Worm (Caenorhabditis elegans) whole organism, L4 larva: Measurements from ENCODE around the gene far-4.
A peak's percentile ranks its signal among the peaks of the same experiment; 100 is the strongest.

Experiments
- D1046.2 ChIP-seq: fragments of 200-800 bp; sonication (Bioruptor generic); IDR thresholded peaks from 2 replicates; pipeline ENCODE4 v1.3.6; 2022; ENCODE audit warnings: missing genetic modification characterization, missing compliant biosample characterization
- R02D3.7 ChIP-seq: fragments of 150-350 bp; sonication (generic microtip); optimal IDR thresholded peaks from 3 replicates; lab custom pipeline; 2014; ENCODE audit warnings: missing biosample characterization, missing genetic modification characterization
- T20F7.1 ChIP-seq: fragments of 200-800 bp; sonication (Bioruptor generic); optimal IDR thresholded peaks from 2 replicates; lab custom pipeline; 2018; ENCODE audit warnings: mild to moderate bottlenecking, missing genetic modification characterization, missing compliant biosample characterization
- Y105C5A.15 ChIP-seq: fragments of 200-800 bp; sonication (Bioruptor generic); IDR thresholded peaks from 2 replicates; pipeline ENCODE4 v1.3.6; 2022; ENCODE audit warnings: missing genetic modification characterization, missing compliant biosample characterization
- ZK546.5 ChIP-seq, 2 experiments: sonication (generic microtip); optimal IDR thresholded peaks; 2 replicates each; lab custom pipeline; 2017; ENCODE audit warnings: missing biosample characterization in 2 of 2, missing genetic modification characterization in 2 of 2
- ceh-28 ChIP-seq: fragments of 150-350 bp; optimal IDR thresholded peaks from 2 replicates; lab custom pipeline; 2014; ENCODE audit warnings: missing biosample characterization, missing genetic modification reagents, missing genetic modification characterization
- ceh-32 ChIP-seq: sonication (generic microtip); optimal IDR thresholded peaks from 2 replicates; lab custom pipeline; 2016; ENCODE audit warnings: mild to moderate bottlenecking, missing genetic modification characterization, missing compliant biosample characterization; ENCODE audit not compliant: poor library complexity
- dve-1 ChIP-seq: sonication (generic microtip); optimal IDR thresholded peaks from 2 replicates; lab custom pipeline; 2017; ENCODE audit warnings: antibody characterized with exemption, mild to moderate bottlenecking, missing genetic modification characterization, missing compliant biosample characterization; ENCODE audit not compliant: insufficient read depth
- egl-43 ChIP-seq: fragments of 200-800 bp; sonication (Bioruptor generic); IDR thresholded peaks from 2 replicates; pipeline ENCODE4 v1.3.6; 2022; ENCODE audit warnings: missing genetic modification reagents, missing genetic modification characterization, missing compliant biosample characterization
- gei-8 ChIP-seq: fragments of 200-800 bp; sonication (Bioruptor generic); optimal IDR thresholded peaks from 2 replicates; lab custom pipeline; 2018; ENCODE audit warnings: mild to moderate bottlenecking, missing genetic modification characterization, missing compliant biosample characterization
- hlh-30 ChIP-seq: sonication (generic microtip); optimal IDR thresholded peaks from 2 replicates; lab custom pipeline; 2017; ENCODE audit warnings: antibody characterized with exemption, mild to moderate bottlenecking, missing genetic modification characterization, missing compliant biosample characterization; ENCODE audit not compliant: insufficient read depth
- hmg-1.1 ChIP-seq: fragments of 200-800 bp; sonication (Bioruptor generic); IDR thresholded peaks from 2 replicates; pipeline ENCODE4 v1.3.6; 2022; ENCODE audit warnings: missing genetic modification reagents, missing genetic modification characterization, missing compliant biosample characterization
- lim-7 ChIP-seq: fragments of 200-800 bp; sonication (Bioruptor generic); IDR thresholded peaks from 2 replicates; pipeline ENCODE4 v1.3.6; 2022; ENCODE audit warnings: missing genetic modification characterization, missing compliant biosample characterization
- lin-1 ChIP-seq: fragments of 200-800 bp; sonication (Bioruptor generic); IDR thresholded peaks from 2 replicates; pipeline ENCODE4 v1.3.6; 2022; ENCODE audit warnings: missing genetic modification reagents, missing genetic modification characterization, missing compliant biosample characterization
- lin-13 ChIP-seq: fragments of 150-350 bp; optimal IDR thresholded peaks from 2 replicates; lab custom pipeline; 2014; ENCODE audit warnings: missing biosample characterization, missing genetic modification reagents, missing genetic modification characterization
- lir-3 ChIP-seq: sonication (generic microtip); optimal IDR thresholded peaks from 2 replicates; lab custom pipeline; 2016; ENCODE audit warnings: mild to moderate bottlenecking, missing genetic modification characterization, missing compliant biosample characterization
- lsy-2 ChIP-seq, 2 experiments: fragments of 150-350 bp in 1 of 2; sonication (generic microtip) in 1 of 2; optimal IDR thresholded peaks; 2 replicates each; lab custom pipeline; 2014 to 2017; ENCODE audit warnings: missing biosample characterization in 2 of 2, missing genetic modification characterization in 2 of 2
- mxl-2 ChIP-seq: fragments of 200-800 bp; sonication (Bioruptor generic); conservative IDR thresholded peaks from 2 replicates; pipeline ENCODE4 v1.3.6; 2022; ENCODE audit warnings: missing genetic modification reagents, missing genetic modification characterization, missing compliant biosample characterization
- nhr-11 ChIP-seq: fragments of 150-350 bp; optimal IDR thresholded peaks from 2 replicates; lab custom pipeline; 2014; ENCODE audit warnings: missing biosample characterization, missing genetic modification characterization
- nhr-111 ChIP-seq: fragments of 200-800 bp; sonication (Bioruptor generic); optimal IDR thresholded peaks from 2 replicates; lab custom pipeline; 2018; ENCODE audit warnings: mild to moderate bottlenecking, missing genetic modification characterization, missing compliant biosample characterization
- nhr-25 ChIP-seq: sonication (generic microtip); optimal IDR thresholded peaks from 2 replicates; lab custom pipeline; 2017; ENCODE audit warnings: missing genetic modification characterization, mild to moderate bottlenecking, missing compliant biosample characterization, antibody characterized with exemption, moderate library complexity, borderline replicate concordance; ENCODE audit not compliant: insufficient read depth
- nhr-6 ChIP-seq: fragments of 150-350 bp; optimal IDR thresholded peaks from 2 replicates; lab custom pipeline; 2014; ENCODE audit warnings: missing biosample characterization, missing genetic modification characterization
- nhr-77 ChIP-seq: fragments of 150-350 bp; optimal IDR thresholded peaks from 2 replicates; lab custom pipeline; 2014; ENCODE audit warnings: missing biosample characterization, missing genetic modification characterization
- rbr-2 ChIP-seq: sonication (generic microtip); optimal IDR thresholded peaks from 2 replicates; lab custom pipeline; 2016; ENCODE audit warnings: missing genotype, missing genetic modification characterization, missing compliant biosample characterization
- set-16 ChIP-seq: fragments of 200-800 bp; sonication (Bioruptor generic); IDR thresholded peaks from 2 replicates; pipeline ENCODE4 v1.3.6; 2022; ENCODE audit warnings: missing genetic modification reagents, missing genetic modification characterization, missing compliant biosample characterization
- skn-1 ChIP-seq: fragments of 150-350 bp; optimal IDR thresholded peaks from 2 replicates; lab custom pipeline; 2014; ENCODE audit warnings: missing biosample characterization, missing genetic modification characterization
- spr-3 ChIP-seq: fragments of 200-800 bp; sonication (Bioruptor generic); optimal IDR thresholded peaks from 2 replicates; lab custom pipeline; 2018; ENCODE audit warnings: mild to moderate bottlenecking, missing genetic modification characterization, missing compliant biosample characterization
- unc-62 ChIP-seq, 3 experiments: fragments of 150-350 bp in 1 of 3; sonication (generic microtip); optimal IDR thresholded peaks in 2 of 3; peaks in 1 of 3; 1 replicate in 1 of 3; 2 replicates in 2 of 3; lab custom pipeline; 2014 to 2017; ENCODE audit warnings: missing biosample characterization in 3 of 3, missing genetic modification characterization in 3 of 3, missing genetic modification reagents in 3 of 3, missing genotype in 1 of 3
- vab-7 ChIP-seq: fragments of 200-800 bp; sonication (Bioruptor generic); IDR thresholded peaks from 2 replicates; pipeline ENCODE4 v1.3.6; 2022; ENCODE audit warnings: missing genetic modification reagents, missing genetic modification characterization, missing compliant biosample characterization
- zfp-2 ChIP-seq: sonication (generic microtip); optimal IDR thresholded peaks from 2 replicates; lab custom pipeline; 2016; ENCODE audit warnings: mild to moderate bottlenecking, missing genetic modification characterization, missing compliant biosample characterization
- zfp-3 ChIP-seq: fragments of 200-800 bp; sonication (Bioruptor generic); conservative IDR thresholded peaks from 2 replicates; pipeline ENCODE4 v1.3.6; 2022; ENCODE audit warnings: missing genetic modification reagents, missing genetic modification characterization, missing compliant biosample characterization

far-4 gene

ce11 chrV:12950812-12951528, 48.5 kb downstream of the far-4 start, which contains the start of the genes T16G1.9 and T16G1.18 (continued):
- TF ChIP-seq gei-8 (GFP tag; lab: Kevin White, UChicago), result no peak
- TF ChIP-seq skn-1, result no peak
- no peak for TF ChIP-seq mxl-2
- TF ChIP-seq hmg-1.1 (GFP tag; lab: Robert Waterston, UW), result peak; percentile 50
- TF ChIP-seq R02D3.7 (tag; lab: Kevin White, UChicago), result no peak
- TF ChIP-seq D1046.2 (GFP tag; lab: Robert Waterston, UW), result no peak
- no peak for TF ChIP-seq ceh-28 (tag; lab: Kevin White, UChicago)
- TF ChIP-seq lim-7 (GFP tag; lab: Robert Waterston, UW), result no peak
- peak; percentile 59 for TF ChIP-seq hlh-30 (tag; lab: Kevin White, UChicago)
- TF ChIP-seq Y105C5A.15, result no peak
- TF ChIP-seq zfp-2 (tag; lab: Kevin White, UChicago), result no peak
- TF ChIP-seq T20F7.1 (GFP tag; lab: Kevin White, UChicago), result peak; percentile 85
- TF ChIP-seq spr-3 (GFP tag; lab: Kevin White, UChicago), result no peak
- no peak for TF ChIP-seq egl-43 (GFP tag; lab: Robert Waterston, UW)
- TF ChIP-seq nhr-11 (tag; lab: Kevin White, UChicago), result no peak
- TF ChIP-seq ceh-32 (tag; lab: Kevin White, UChicago), result no peak
- TF ChIP-seq lin-13 (GFP tag; lab: Kevin White, UChicago), result peak; percentile 50
- TF ChIP-seq lir-3 (tag; lab: Kevin White, UChicago), result no peak
- TF ChIP-seq nhr-6 (tag; lab: Kevin White, UChicago), result peak; percentile 98
- TF ChIP-seq zfp-3 (GFP tag; lab: Robert Waterston, UW), result no peak
- peak; percentile 57 for TF ChIP-seq dve-1 (tag; lab: Kevin White, UChicago)
- TF ChIP-seq vab-7 (GFP tag; lab: Robert Waterston, UW), result 0 out of 2 replicates have a peak, but pooled peaks have one; percentile 20
- no peak for TF ChIP-seq nhr-25
- no peak for TF ChIP-seq ZK546.5 (tag; optimal IDR thresholded peaks at IDR 0.05; lab: Kevin White, UChicago)
- peak in 1 of 2 experiments; percentile 69 for TF ChIP-seq lsy-2 (tag; optimal IDR thresholded peaks at IDR 0.05; lab: Kevin White, UChicago)
- no peak for TF ChIP-seq lin-1 (GFP tag; lab: Robert Waterston, UW)
- peak; percentile 47 for TF ChIP-seq rbr-2
- TF ChIP-seq nhr-111 (GFP tag; lab: Kevin White, UChicago), result no peak
- no peak for TF ChIP-seq nhr-77
- TF ChIP-seq set-16 (GFP tag; lab: Robert Waterston, UW), result no peak

DNA sequence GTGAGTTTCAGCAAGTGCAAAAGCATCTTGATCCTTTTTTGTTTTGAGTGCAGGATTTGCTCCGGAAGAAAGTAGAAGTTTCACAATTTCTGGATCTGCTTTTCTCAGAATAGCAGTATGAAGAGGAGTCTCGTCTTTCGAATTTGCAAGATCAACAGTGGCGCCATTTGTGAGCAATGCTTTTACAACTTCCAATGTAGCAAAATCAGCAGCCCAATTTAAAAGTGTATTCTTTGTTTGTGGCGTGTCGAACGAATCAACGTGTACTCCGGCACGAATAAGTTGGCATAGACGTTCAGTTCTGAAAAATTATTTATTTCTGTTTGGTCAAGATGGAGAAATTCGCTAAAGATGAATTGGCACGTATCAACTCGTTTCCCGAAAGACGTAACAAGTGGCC, 49.9 kb downstream of the far-4 start, which contains the start of gene T16G1.13:
Gene T16G1.13, plus strand, starts transcription at position 301 of the 400 bp plus-strand sequence.
- TF ChIP-seq dve-1 (tag; lab: Kevin White, UChicago) (no peak), unc-62 (GFP tag; optimal IDR thresholded peaks at IDR 0.05 in 1 of 2; lab: Kevin White, UChicago) (peak in 1 of 2 experiments; percentile 29), unc-62 (tag; optimal IDR thresholded peaks at IDR 0.05; lab: Kevin White, UChicago) (no peak)
- TF ChIP-seq, all 104 proteins: peak for 1
